Worm (Caenorhabditis elegans): ENCODE data around the gene cux-7.

The cux-7 gene

ce11 chrIII:7570083-7570695 lies 49.5 kb upstream of the cux-7 start, which contains the start of gene R13A5.7 (continued):
- no peak for TF ChIP-seq F57A8.1 (GFP tag; optimal IDR thresholded peaks at IDR 0.05)
- TF ChIP-seq somi-1 (GFP tag; optimal IDR thresholded peaks at IDR 0.05) = peak; percentile 25
- no peak for TF ChIP-seq ama-1 (optimal IDR thresholded peaks at IDR 0.05)
- no peak for TF ChIP-seq ama-1 (GFP tag; optimal IDR thresholded peaks at IDR 0.05)
- TF ChIP-seq B0336.3 (GFP tag; IDR thresholded peaks at IDR 0.05) = no peak; the same call in 1 of the 2 replicates
- no peak for TF ChIP-seq efl-1 (GFP tag; optimal IDR thresholded peaks at IDR 0.05)
- TF ChIP-seq pbrm-1 (GFP tag; IDR thresholded peaks at IDR 0.05) = peak; percentile 46; the same call in 1 of the 2 replicates
- no peak for TF ChIP-seq zim-3 (tag; optimal IDR thresholded peaks at IDR 0.05)
- peak; percentile 52 for TF ChIP-seq die-1 (tag; optimal IDR thresholded peaks at IDR 0.05)
- TF ChIP-seq hrde-1 (tag; optimal IDR thresholded peaks at IDR 0.05; ENCODE audit: borderline replicate concordance) = no peak
- TF ChIP-seq him-1 (tag; optimal IDR thresholded peaks at IDR 0.05) = no peak
- TF ChIP-seq Y95B8A.8 (GFP tag; IDR thresholded peaks at IDR 0.05) = no peak
- peak; percentile 12 for TF ChIP-seq ets-4 (GFP tag; optimal IDR thresholded peaks at IDR 0.05)
- TF ChIP-seq lsl-1 (GFP tag; optimal IDR thresholded peaks at IDR 0.05) = no peak
- TF ChIP-seq madf-8 (GFP tag; conservative IDR thresholded peaks at IDR 0.05) = no peak
- TF ChIP-seq snpc-1.3 (tag; optimal IDR thresholded peaks at IDR 0.05; ENCODE audit: insufficient read depth) = no peak
- TF ChIP-seq athp-1 (tag; optimal IDR thresholded peaks at IDR 0.05) = peak; percentile 12
- peak; percentile 50; the same call in 1 of the 2 replicates for TF ChIP-seq egl-44 (GFP tag; IDR thresholded peaks at IDR 0.05)
- TF ChIP-seq nfyb-1 (GFP tag; IDR thresholded peaks at IDR 0.05) = peak; percentile 84
- no peak for TF ChIP-seq ztf-6 (GFP tag; IDR thresholded peaks at IDR 0.05)
- no peak for TF ChIP-seq cebp-1 (GFP tag; IDR thresholded peaks at IDR 0.05)
- TF ChIP-seq cebp-1 (tag; optimal IDR thresholded peaks at IDR 0.05) = peak; percentile 81
- TF ChIP-seq nhr-120 (GFP tag; IDR thresholded peaks at IDR 0.05) = no peak
- no peak for TF ChIP-seq sea-2 (GFP tag; IDR thresholded peaks at IDR 0.05)
- no peak for TF ChIP-seq sptf-2 (GFP tag; optimal IDR thresholded peaks at IDR 0.05)
- no peak for TF ChIP-seq D2030.7 (GFP tag; IDR thresholded peaks at IDR 0.05)
- no peak for TF ChIP-seq fkh-3 (tag; optimal IDR thresholded peaks at IDR 0.05)
- no peak for TF ChIP-seq Y67H2A.10 (GFP tag; conservative IDR thresholded peaks at IDR 0.05)
- TF ChIP-seq gei-17 (GFP tag; optimal IDR thresholded peaks at IDR 0.05) = peak; percentile 21
- TF ChIP-seq lag-1 (GFP tag; IDR thresholded peaks at IDR 0.05) = no peak
- TF ChIP-seq attf-3 (GFP tag; conservative IDR thresholded peaks at IDR 0.05) = no peak
- no peak for TF ChIP-seq lin-26 (GFP tag; IDR thresholded peaks at IDR 0.05)
- no peak; the same call in 1 of the 2 replicates for TF ChIP-seq mcd-1 (GFP tag; IDR thresholded peaks at IDR 0.05)
- no peak for TF ChIP-seq Y53F4B.3 (GFP tag; IDR thresholded peaks at IDR 0.05)
- TF ChIP-seq ztf-25 (GFP tag; IDR thresholded peaks at IDR 0.05) = no peak
- TF ChIP-seq bed-1 (GFP tag; IDR thresholded peaks at IDR 0.05) = no peak
- peak; percentile 85 for TF ChIP-seq hmg-1.2 (GFP tag; IDR thresholded peaks at IDR 0.05)
- TF ChIP-seq repo-1 (tag; optimal IDR thresholded peaks at IDR 0.05) = no peak
- no peak for TF ChIP-seq nhr-179 (tag; optimal IDR thresholded peaks at IDR 0.05)
- TF ChIP-seq hlh-26 (GFP tag; conservative IDR thresholded peaks at IDR 0.05) = no peak
- no peak for TF ChIP-seq rec-8 (tag; optimal IDR thresholded peaks at IDR 0.05)
- TF ChIP-seq zfh-2 (GFP tag; conservative IDR thresholded peaks at IDR 0.05) = no peak; the same call in none of the 2 replicates
- TF ChIP-seq mxl-1 (tag; optimal IDR thresholded peaks at IDR 0.05) = no peak
- peak; percentile 69 for TF ChIP-seq lin-40 (tag; optimal IDR thresholded peaks at IDR 0.05)
- TF ChIP-seq F10E7.11 (tag; optimal IDR thresholded peaks at IDR 0.05) = no peak
- no peak for TF ChIP-seq nfya-2 (GFP tag; IDR thresholded peaks at IDR 0.05)
- no peak for TF ChIP-seq attf-6 (GFP tag; IDR thresholded peaks at IDR 0.05)
- 0 out of 2 replicates have a peak, but pooled peaks have one; percentile 26 for TF ChIP-seq madf-6 (GFP tag; IDR thresholded peaks at IDR 0.05)
- TF ChIP-seq dpff-1 (tag; optimal IDR thresholded peaks at IDR 0.05) = no peak
